Fruit fly (Drosophila melanogaster): ENCODE results near the gene CG1636.

DNA sequence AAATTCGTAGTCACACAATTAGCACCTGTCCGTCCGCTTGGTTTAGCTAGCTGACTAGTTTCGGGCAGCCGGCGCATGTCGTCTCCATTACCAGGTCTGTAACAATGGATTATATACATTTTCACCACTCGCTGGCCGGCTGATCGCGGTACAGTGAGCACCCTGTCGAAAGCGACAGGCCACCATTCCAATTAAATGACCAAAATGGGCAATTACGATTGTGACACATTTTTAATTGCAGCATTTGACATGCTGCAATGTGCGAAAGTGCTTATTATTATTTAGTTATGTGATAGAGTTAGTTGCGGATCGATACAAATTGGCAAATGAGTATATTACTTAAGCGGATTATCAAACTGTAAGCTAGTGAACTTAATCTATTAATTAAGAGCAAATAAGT, 10.0 kb upstream of the CG1636 start:
- TF ChIP-seq CG7045 (GFP tag; optimal IDR thresholded peaks at IDR 0.05) = no peak
- TF ChIP-seq Crg-1 (GFP tag; optimal IDR thresholded peaks at IDR 0.05) = no peak
- TF ChIP-seq pad (GFP tag; optimal IDR thresholded peaks at IDR 0.05) = no peak
- no peak for TF ChIP-seq ovo (GFP tag; optimal IDR thresholded peaks at IDR 0.05)
- no peak for TF ChIP-seq cnc (optimal IDR thresholded peaks at IDR 0.05)
- TF ChIP-seq CG7101 (tag; optimal IDR thresholded peaks at IDR 0.05) = no peak
- TF ChIP-seq kay (GFP tag; ENCODE audit: borderline replicate concordance) = no peak
- TF ChIP-seq CG33017 (tag; optimal IDR thresholded peaks at IDR 0.05) = no peak
